Worm (Caenorhabditis elegans): ENCODE measurements around the gene ztf-9.

Gene ztf-9

ce11 chrV:9729462-9730162 lies 37.7 kb upstream of the ztf-9 start, which contains the start of the genes aagr-3 and drap-1:
TSS of gene aagr-3 (minus strand) at chrV:9729512.
TSS of gene drap-1 (plus strand) at chrV:9730106.
- TF ChIP-seq lsy-2 (tag; optimal IDR thresholded peaks at IDR 0.05), result peak in 1 of 2 experiments; percentile 82
- peak; percentile 83 for TF ChIP-seq fos-1 (tag; optimal IDR thresholded peaks at IDR 0.05)
- TF ChIP-seq nhr-77 (tag; optimal IDR thresholded peaks at IDR 0.05), result no peak
- TF ChIP-seq nhr-237 (tag; optimal IDR thresholded peaks at IDR 0.05), result no peak
- TF ChIP-seq C34F6.9 (tag; optimal IDR thresholded peaks at IDR 0.05), result peak; percentile 82
- peak; percentile 25 for TF ChIP-seq skn-1 (tag; optimal IDR thresholded peaks at IDR 0.05)
- TF ChIP-seq unc-62 (GFP tag; optimal IDR thresholded peaks at IDR 0.05), result no peak
- TF ChIP-seq elt-1 (tag; optimal IDR thresholded peaks at IDR 0.05), result no peak
- TF ChIP-seq Y55F3AM.14 (GFP tag; optimal IDR thresholded peaks at IDR 0.05), result no peak
- TF ChIP-seq mab-5 (tag; optimal IDR thresholded peaks at IDR 0.05), result peak; percentile 26
- no peak for TF ChIP-seq dmd-4 (tag; optimal IDR thresholded peaks at IDR 0.05)
- TF ChIP-seq nhr-21 (tag; optimal IDR thresholded peaks at IDR 0.05), result no peak
- no peak for TF ChIP-seq mdl-1 (tag; optimal IDR thresholded peaks at IDR 0.05)
- peak; percentile 51 for TF ChIP-seq sma-3 (GFP tag; optimal IDR thresholded peaks at IDR 0.05)
- no peak for TF ChIP-seq nhr-25 (tag; optimal IDR thresholded peaks at IDR 0.05)
- no peak for TF ChIP-seq nhr-10 (tag; optimal IDR thresholded peaks at IDR 0.05)
- TF ChIP-seq ztf-4 (tag; optimal IDR thresholded peaks at IDR 0.05), result peak; percentile 12
- peak; percentile 61 for TF ChIP-seq ama-1 (optimal IDR thresholded peaks at IDR 0.05)
- no peak for TF ChIP-seq lin-39 (tag; optimal IDR thresholded peaks at IDR 0.05)
- no peak for TF ChIP-seq nhr-23 (tag; optimal IDR thresholded peaks at IDR 0.05)
- TF ChIP-seq ceh-16 (tag; optimal IDR thresholded peaks at IDR 0.05), result no peak
- peak; percentile 61 for TF ChIP-seq sem-4 (tag; optimal IDR thresholded peaks at IDR 0.05)
- TF ChIP-seq nhr-129 (tag; optimal IDR thresholded peaks at IDR 0.05), result peak; percentile 77
- peak; percentile 56 for TF ChIP-seq gmeb-1 (tag; optimal IDR thresholded peaks at IDR 0.05)
- no peak for TF ChIP-seq peb-1 (tag; optimal IDR thresholded peaks at IDR 0.05)
- no peak for TF ChIP-seq blmp-1 (tag; optimal IDR thresholded peaks at IDR 0.05; ENCODE audit: insufficient read depth)
- TF ChIP-seq sma-9 (GFP tag; optimal IDR thresholded peaks at IDR 0.05), result peak; percentile 40
- TF ChIP-seq sma-9 (tag; optimal IDR thresholded peaks at IDR 0.05), result no peak
- peak; percentile 55 for TF ChIP-seq lin-13 (GFP tag; optimal IDR thresholded peaks at IDR 0.05)
- TF ChIP-seq elt-3 (tag; optimal IDR thresholded peaks at IDR 0.05), result no peak
- TF ChIP-seq nhr-6 (tag; optimal IDR thresholded peaks at IDR 0.05), result no peak
- TF ChIP-seq ztf-1 (GFP tag; conservative IDR thresholded peaks at IDR 0.05), result no peak
- TF ChIP-seq ztf-11 (tag; optimal IDR thresholded peaks at IDR 0.05), result no peak
- no peak for TF ChIP-seq aly-2 (tag; optimal IDR thresholded peaks at IDR 0.05)
- peak; percentile 86 for TF ChIP-seq unc-55 (GFP tag; optimal IDR thresholded peaks at IDR 0.05)
- TF ChIP-seq nhr-12 (tag; optimal IDR thresholded peaks at IDR 0.05), result no peak
- TF ChIP-seq unc-39 (tag; optimal IDR thresholded peaks at IDR 0.05), result no peak
- peak; percentile 42 for TF ChIP-seq snpc-4 (tag; optimal IDR thresholded peaks at IDR 0.05)
- TF ChIP-seq F13H6.1 (tag; optimal IDR thresholded peaks at IDR 0.05), result peak; percentile 39
- no peak for TF ChIP-seq ZK546.5 (tag; optimal IDR thresholded peaks at IDR 0.05)
- TF ChIP-seq nhr-11 (tag; optimal IDR thresholded peaks at IDR 0.05), result no peak
- no peak for TF ChIP-seq mbf-1 (tag; optimal IDR thresholded peaks at IDR 0.05)
- TF ChIP-seq R02D3.7 (tag; optimal IDR thresholded peaks at IDR 0.05), result no peak
- TF ChIP-seq egl-27 (tag; optimal IDR thresholded peaks at IDR 0.05), result no peak
- no peak for TF ChIP-seq zag-1 (tag; optimal IDR thresholded peaks at IDR 0.05)
- TF ChIP-seq lin-11 (tag; optimal IDR thresholded peaks at IDR 0.05), result no peak
- no peak for TF ChIP-seq ceh-82 (tag; optimal IDR thresholded peaks at IDR 0.05)
- TF ChIP-seq alr-1 (tag; optimal IDR thresholded peaks at IDR 0.05), result no peak
- TF ChIP-seq crh-2 (tag; optimal IDR thresholded peaks at IDR 0.05), result peak; percentile 90

All from whole organism, L2 larva.